Fruit fly (Drosophila melanogaster): ENCODE data around the gene fz4.

DNA sequence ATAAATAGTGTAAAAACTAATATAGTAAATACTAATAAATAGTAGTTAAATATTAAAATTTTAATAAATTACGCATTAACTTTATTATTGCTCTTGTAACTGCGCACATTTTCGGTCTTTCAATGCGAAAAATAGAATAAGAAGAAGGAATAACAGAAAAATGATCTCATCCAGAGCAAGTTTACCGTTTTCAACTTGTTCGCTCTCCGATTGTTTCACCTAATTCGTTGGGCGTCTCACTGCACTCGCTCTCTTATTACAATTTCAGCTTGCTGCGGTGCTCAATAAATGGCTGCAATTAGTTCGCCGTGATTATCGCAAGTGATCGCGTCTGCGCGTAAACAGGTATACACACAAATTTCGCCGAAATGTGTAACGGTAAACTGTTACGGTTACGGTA is 27.3 kb upstream of the fz4 start, which contains the start of gene Cph:
- TF ChIP-seq Myc (optimal IDR thresholded peaks at IDR 0.05) (no peak), psq (optimal IDR thresholded peaks at IDR 0.05) (no peak), h (optimal IDR thresholded peaks at IDR 0.05) (no peak), ttk (optimal IDR thresholded peaks at IDR 0.05) (no peak), Sin3A (optimal IDR thresholded peaks at IDR 0.05) (no peak), insv (optimal IDR thresholded peaks at IDR 0.05) (no peak)

Data from Kc167 (cell line).